Worm (Caenorhabditis elegans) whole organism, L3 larva: ENCODE measurements around the gene irld-29.
"Not testable (repeated sequence)": the region's sequence is repeated elsewhere in the genome, so short reads cannot be mapped to it uniquely, and the experiment has no call there.

Experiments used
- R02D3.7 ChIP-seq: fragments of 150-350 bp; optimal IDR thresholded peaks from 2 replicates; lab custom pipeline; 2014; ENCODE audit warnings: missing biosample characterization, missing genetic modification characterization
- ZK546.5 ChIP-seq: sonication (generic microtip); optimal IDR thresholded peaks from 2 replicates; lab custom pipeline; 2017; ENCODE audit warnings: missing biosample characterization, missing genetic modification characterization
- aly-2 ChIP-seq: fragments of 150-350 bp; optimal IDR thresholded peaks from 2 replicates; lab custom pipeline; 2014; ENCODE audit warnings: missing biosample characterization, missing genetic modification characterization
- ama-1 ChIP-seq: fragments of 150-350 bp; optimal IDR thresholded peaks from 2 replicates; lab custom pipeline; 2018
- ceh-16 ChIP-seq: sonication (generic microtip); optimal IDR thresholded peaks from 2 replicates; lab custom pipeline; 2017; ENCODE audit warnings: missing biosample characterization, missing genetic modification characterization
- ceh-82 ChIP-seq: fragments of 150-350 bp; optimal IDR thresholded peaks from 2 replicates; lab custom pipeline; 2014; ENCODE audit warnings: missing biosample characterization, missing genetic modification characterization
- ceh-9 ChIP-seq: sonication (generic microtip); optimal IDR thresholded peaks from 2 replicates; lab custom pipeline; 2018; ENCODE audit warnings: missing biosample characterization, missing genetic modification characterization
- egl-5 ChIP-seq: fragments of 150-350 bp; optimal IDR thresholded peaks from 2 replicates; lab custom pipeline; 2017; ENCODE audit warnings: missing biosample characterization, missing genetic modification reagents, missing genetic modification characterization, inconsistent platforms
- elt-2 ChIP-seq: sonication (generic microtip); optimal IDR thresholded peaks from 2 replicates; lab custom pipeline; 2016; ENCODE audit warnings: missing genetic modification reagents, mild to moderate bottlenecking, missing genetic modification characterization, missing compliant biosample characterization
- elt-3 ChIP-seq, 3 experiments: fragments of 150-350 bp in 1 of 3; sonication (generic microtip) in 2 of 3; optimal IDR thresholded peaks; 2 replicates in 2 of 3; 4 replicates in 1 of 3; lab custom pipeline; 2014 to 2017; ENCODE audit warnings: missing biosample characterization in 3 of 3, missing genetic modification characterization in 3 of 3
- fkh-10 ChIP-seq: sonication (generic microtip); optimal IDR thresholded peaks from 2 replicates; lab custom pipeline; 2017; ENCODE audit warnings: missing biosample characterization, missing genetic modification reagents, missing genetic modification characterization
- fos-1 ChIP-seq: fragments of 150-350 bp; optimal IDR thresholded peaks from 2 replicates; lab custom pipeline; 2014; ENCODE audit warnings: missing biosample characterization, missing genetic modification characterization
- hmg-11 ChIP-seq: sonication (generic microtip); optimal IDR thresholded peaks from 2 replicates; lab custom pipeline; 2016; ENCODE audit warnings: missing genetic modification characterization, missing compliant biosample characterization
- jun-1 ChIP-seq: fragments of 150-350 bp; optimal IDR thresholded peaks from 2 replicates; lab custom pipeline; 2014; ENCODE audit warnings: missing biosample characterization, missing genetic modification reagents, missing genetic modification characterization
- mdl-1 ChIP-seq: fragments of 150-350 bp; optimal IDR thresholded peaks from 2 replicates; lab custom pipeline; 2014; ENCODE audit warnings: missing biosample characterization, missing genetic modification characterization
- nfya-1 ChIP-seq: sonication (generic microtip); optimal IDR thresholded peaks from 2 replicates; lab custom pipeline; 2017; ENCODE audit warnings: missing genetic modification characterization, mild to moderate bottlenecking, missing compliant biosample characterization, antibody characterized with exemption, moderate library complexity; ENCODE audit not compliant: insufficient read depth
- nhr-11 ChIP-seq: fragments of 150-350 bp; optimal IDR thresholded peaks from 2 replicates; lab custom pipeline; 2014; ENCODE audit warnings: missing biosample characterization, missing genetic modification characterization
- nhr-23 ChIP-seq: fragments of 150-350 bp; optimal IDR thresholded peaks from 2 replicates; lab custom pipeline; 2014; ENCODE audit warnings: missing biosample characterization, missing genetic modification reagents, missing genetic modification characterization
- nhr-25 ChIP-seq: sonication (generic microtip); optimal IDR thresholded peaks from 2 replicates; lab custom pipeline; 2017; ENCODE audit warnings: missing biosample characterization, missing genetic modification characterization
- nhr-28 ChIP-seq: fragments of 150-350 bp; optimal IDR thresholded peaks from 2 replicates; lab custom pipeline; 2014; ENCODE audit warnings: missing biosample characterization, missing genetic modification characterization
- nhr-43 ChIP-seq: sonication (generic microtip); optimal IDR thresholded peaks from 2 replicates; lab custom pipeline; 2016; ENCODE audit warnings: mild to moderate bottlenecking, missing genetic modification characterization, missing compliant biosample characterization; ENCODE audit not compliant: poor library complexity, severe bottlenecking
- nhr-76 ChIP-seq: fragments of 150-350 bp; sonication (generic microtip); optimal IDR thresholded peaks from 5 replicates; lab custom pipeline; 2014; ENCODE audit warnings: missing biosample characterization, missing genetic modification characterization
- nhr-77 ChIP-seq: fragments of 150-350 bp; optimal IDR thresholded peaks from 2 replicates; lab custom pipeline; 2014; ENCODE audit warnings: missing biosample characterization, missing genetic modification characterization
- pha-4 ChIP-seq: fragments of 150-350 bp; optimal IDR thresholded peaks from 2 replicates; lab custom pipeline; 2014; ENCODE audit warnings: missing biosample characterization, missing genetic modification reagents, missing genetic modification characterization
- pqm-1 ChIP-seq: fragments of 150-350 bp; optimal IDR thresholded peaks from 2 replicates; lab custom pipeline; 2017; ENCODE audit warnings: missing biosample characterization, missing genetic modification characterization, inconsistent platforms
- sea-2 ChIP-seq: fragments of 150-350 bp; sonication (generic microtip); optimal IDR thresholded peaks from 4 replicates; lab custom pipeline; 2014; ENCODE audit warnings: missing biosample characterization, missing genetic modification reagents, missing genetic modification characterization
- skn-1 ChIP-seq: fragments of 150-350 bp; optimal IDR thresholded peaks from 2 replicates; lab custom pipeline; 2014; ENCODE audit warnings: missing biosample characterization, missing genetic modification characterization
- snpc-4 ChIP-seq: fragments of 150-350 bp; optimal IDR thresholded peaks from 2 replicates; lab custom pipeline; 2014; ENCODE audit warnings: missing biosample characterization, missing genetic modification characterization
- tbx-2 ChIP-seq: sonication (generic microtip); optimal IDR thresholded peaks from 2 replicates; lab custom pipeline; 2016; ENCODE audit warnings: mild to moderate bottlenecking, missing genetic modification characterization, missing compliant biosample characterization
- unc-39 ChIP-seq: sonication (generic microtip); optimal IDR thresholded peaks from 4 replicates; lab custom pipeline; 2017; ENCODE audit warnings: missing biosample characterization, missing genetic modification characterization
- unc-62 ChIP-seq: fragments of 150-350 bp; sonication (generic microtip); optimal IDR thresholded peaks from 4 replicates; lab custom pipeline; 2014; ENCODE audit warnings: missing biosample characterization, missing genetic modification reagents, missing genetic modification characterization
- zag-1 ChIP-seq: fragments of 150-350 bp; optimal IDR thresholded peaks from 2 replicates; lab custom pipeline; 2014; ENCODE audit warnings: missing biosample characterization, missing genetic modification characterization
- ztf-11 ChIP-seq: fragments of 150-350 bp; optimal IDR thresholded peaks from 2 replicates; lab custom pipeline; 2014; ENCODE audit warnings: missing biosample characterization, missing genetic modification characterization

irld-29 gene

DNA sequence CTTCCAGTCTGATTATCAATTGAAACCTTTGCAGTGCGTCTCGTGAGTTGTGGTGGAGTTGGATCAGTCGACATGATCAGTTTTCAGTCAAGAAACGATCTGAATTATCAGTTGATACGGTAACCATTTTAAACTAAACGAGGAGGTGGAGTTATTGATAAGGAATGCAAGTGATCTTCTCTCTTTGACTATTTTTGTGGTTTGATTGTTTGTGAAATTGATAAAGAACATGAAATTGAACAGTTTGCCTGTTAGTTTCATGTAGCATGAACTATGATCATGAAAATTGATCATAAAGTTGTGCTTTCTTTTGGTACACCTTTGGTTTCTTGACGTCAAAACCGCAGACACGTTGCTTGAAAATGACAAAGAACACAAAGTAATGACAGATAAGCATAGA lies 16.0 kb downstream of the irld-29 start, which contains the start of gene pud-1.2:
Gene pud-1.2, minus strand, starts transcription at position 101 of the 400 bp plus-strand sequence.
- not testable (repeated sequence) for TF ChIP-seq nhr-25; fos-1 (tag; lab: Kevin White, UChicago); nhr-76 (tag; lab: Kevin White, UChicago)
- TF ChIP-seq, all 47 proteins: peak for 0; not testable (repeated sequence) for 47

DNA sequence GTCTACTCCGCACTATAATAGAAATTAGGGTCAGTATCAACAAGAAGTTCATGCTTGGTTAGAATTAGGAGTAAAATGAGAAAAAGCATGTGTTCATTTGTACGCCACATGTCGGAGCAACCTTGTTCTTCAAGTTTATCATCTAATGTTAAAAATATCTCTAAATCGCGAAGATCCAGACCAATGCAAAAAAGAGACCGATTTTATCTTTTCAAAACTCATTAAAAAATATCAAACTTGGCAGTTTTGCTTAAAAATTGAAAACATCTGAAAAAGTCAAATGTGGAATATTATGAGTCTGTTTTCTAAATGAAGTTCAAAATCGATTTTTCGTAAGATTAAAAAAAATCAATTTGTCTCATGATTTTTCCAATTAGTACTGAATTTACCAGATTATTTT lies 17.4 kb downstream of the irld-29 start, which contains the start of gene Y19D10B.6:
Gene Y19D10B.6, minus strand, starts transcription at position 101 of the 400 bp plus-strand sequence.
- not testable (repeated sequence) for TF ChIP-seq ama-1 (lab: Kevin White, UChicago); sea-2; skn-1 (tag; lab: Kevin White, UChicago)
- TF ChIP-seq, all 47 proteins: peak for 0; not testable (repeated sequence) for 47

DNA sequence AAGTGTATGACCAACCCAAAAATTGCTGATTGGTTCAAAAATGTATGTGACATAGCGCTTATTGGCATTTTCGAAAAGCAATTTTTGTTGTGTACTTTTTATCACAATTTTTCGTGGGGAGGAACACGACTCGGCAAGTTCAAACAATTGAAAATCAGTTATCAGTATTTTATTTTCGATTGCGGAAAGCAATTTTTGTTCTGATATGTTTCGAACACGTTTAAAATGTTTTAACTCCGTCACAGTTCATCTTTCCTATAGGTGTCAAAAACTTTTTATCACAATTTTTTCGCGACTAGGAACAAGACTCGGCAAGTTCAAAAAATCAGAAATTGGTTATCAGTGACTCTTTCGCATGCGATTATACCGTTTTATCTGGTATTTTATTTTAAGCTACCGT lies 30.2 kb downstream of the irld-29 start:
- TF ChIP-seq pqm-1 (peak; percentile 44), snpc-4 (tag; lab: Kevin White, UChicago) (no peak), elt-2 (tag; lab: Kevin White, UChicago) (peak; percentile 99), jun-1 (tag; lab: Kevin White, UChicago) (peak; percentile 46)
- TF ChIP-seq, all 47 proteins: peak for 3

DNA sequence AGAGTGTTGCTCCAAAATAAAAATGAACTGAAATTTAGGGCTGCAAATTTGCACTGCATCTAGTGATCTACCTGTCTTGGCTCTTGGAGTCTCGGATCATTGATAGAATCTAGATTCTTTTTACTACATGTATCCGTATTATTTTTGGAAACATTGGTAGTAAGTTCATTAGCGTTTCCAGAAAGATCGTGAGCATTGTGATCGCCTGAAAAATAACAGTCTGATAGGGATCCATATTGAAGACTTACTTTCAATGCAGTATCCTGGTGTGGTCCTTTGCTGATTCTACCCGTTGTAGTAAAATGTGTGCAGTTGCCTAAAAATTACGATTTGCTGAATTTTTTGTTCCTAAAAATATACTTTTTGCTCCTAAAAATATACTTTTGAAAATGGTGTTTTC lies 32.1 kb downstream of the irld-29 start:
- TF ChIP-seq elt-2 (tag; lab: Kevin White, UChicago) (no peak), ama-1 (lab: Kevin White, UChicago) (no peak), R02D3.7 (tag; lab: Kevin White, UChicago) (no peak), ceh-16 (tag; lab: Kevin White, UChicago) (no peak), unc-62 (GFP tag; lab: Kevin White, UChicago) (no peak), zag-1 (tag; lab: Kevin White, UChicago) (no peak), nhr-28 (tag; lab: Kevin White, UChicago) (no peak), nhr-43 (tag; lab: Kevin White, UChicago) (no peak), sea-2 (no peak), fkh-10 (GFP tag; lab: Kevin White, UChicago) (no peak), egl-5 (tag; lab: Kevin White, UChicago) (no peak), ztf-11 (tag; lab: Kevin White, UChicago) (no peak), nhr-23 (tag; lab: Kevin White, UChicago) (no peak)

DNA sequence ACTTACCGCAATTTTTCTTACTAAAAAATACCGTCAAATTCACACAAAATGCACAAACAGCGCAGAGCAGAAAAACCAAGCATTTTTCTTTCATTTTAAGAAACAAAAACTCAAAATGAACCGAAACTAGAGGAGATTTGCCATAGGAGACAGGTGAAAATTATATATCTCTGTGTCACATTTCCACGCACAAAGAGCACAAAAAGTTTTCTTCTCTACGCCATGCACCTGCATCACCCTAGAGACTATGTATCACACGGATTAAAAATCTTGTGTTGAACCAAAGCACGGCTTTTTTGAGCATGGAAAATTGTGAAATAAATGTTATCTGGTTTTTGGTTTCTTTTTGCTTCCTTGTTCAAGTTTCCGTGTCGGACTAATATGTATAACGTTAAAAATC lies 34.7 kb downstream of the irld-29 start, which contains the start of gene irld-15:
Gene irld-15, minus strand, starts transcription at position 101 of the 400 bp plus-strand sequence.
- TF ChIP-seq ztf-11 (tag; lab: Kevin White, UChicago) = no peak
- TF ChIP-seq tbx-2 (tag; lab: Kevin White, UChicago) = no peak
- no peak for TF ChIP-seq ceh-82 (tag; lab: Kevin White, UChicago)
- no peak for TF ChIP-seq ama-1 (lab: Kevin White, UChicago)
- TF ChIP-seq egl-5 (tag; lab: Kevin White, UChicago) = no peak
- no peak for TF ChIP-seq pha-4 (tag; lab: Kevin White, UChicago)
- no peak for TF ChIP-seq nhr-25
- no peak for TF ChIP-seq nhr-43 (tag; lab: Kevin White, UChicago)
- no peak for TF ChIP-seq unc-39
- no peak for TF ChIP-seq nhr-77 (tag; lab: Kevin White, UChicago)

DNA sequence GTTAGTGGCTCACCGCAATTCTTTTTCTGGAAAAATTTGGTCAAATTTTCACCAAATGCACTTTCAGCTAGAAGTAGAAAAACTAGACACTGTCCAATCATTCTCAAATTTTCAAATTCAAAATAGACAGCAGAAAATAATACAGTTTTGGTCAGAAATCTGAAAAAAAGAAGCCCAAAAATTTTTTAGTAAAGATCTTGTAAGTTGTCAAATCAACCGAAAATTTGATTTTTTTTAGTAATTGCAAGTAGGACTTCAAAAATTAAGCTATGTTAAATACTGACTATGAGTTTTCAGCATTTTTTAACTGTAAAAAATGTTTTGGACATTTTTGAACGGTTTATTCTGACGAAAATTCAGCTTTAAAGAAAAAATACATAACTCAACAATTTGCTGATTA lies 37.5 kb downstream of the irld-29 start, which contains the start of gene Y19D10B.8:
Gene Y19D10B.8, minus strand, starts transcription at position 101 of the 400 bp plus-strand sequence.
- TF ChIP-seq R02D3.7 (tag; lab: Kevin White, UChicago) = no peak
- TF ChIP-seq ztf-11 (tag; lab: Kevin White, UChicago) = no peak
- TF ChIP-seq nfya-1 = no peak
- TF ChIP-seq pqm-1 = no peak
- TF ChIP-seq nhr-28 (tag; lab: Kevin White, UChicago) = no peak
- no peak for TF ChIP-seq snpc-4 (tag; lab: Kevin White, UChicago)
- no peak for TF ChIP-seq elt-3 (tag; optimal IDR thresholded peaks at IDR 0.05; lab: Kevin White, UChicago)
- TF ChIP-seq ZK546.5 (tag; lab: Kevin White, UChicago) = no peak
- no peak for TF ChIP-seq mdl-1 (tag; lab: Kevin White, UChicago)
- no peak for TF ChIP-seq nhr-11 (tag; lab: Kevin White, UChicago)
- TF ChIP-seq ama-1 (lab: Kevin White, UChicago) = no peak
- TF ChIP-seq ceh-9 (tag; lab: Kevin White, UChicago) = no peak
- TF ChIP-seq elt-2 (tag; lab: Kevin White, UChicago) = no peak
- no peak for TF ChIP-seq egl-5 (tag; lab: Kevin White, UChicago)
- no peak for TF ChIP-seq aly-2 (tag; lab: Kevin White, UChicago)
- TF ChIP-seq unc-62 (GFP tag; lab: Kevin White, UChicago) = no peak
- no peak for TF ChIP-seq hmg-11 (tag; lab: Kevin White, UChicago)
- TF ChIP-seq jun-1 (tag; lab: Kevin White, UChicago) = no peak
- TF ChIP-seq, all 47 proteins: peak for 0
